Fruit fly (Drosophila melanogaster) whole organism, pupa: ENCODE measurements around the gene RIOK1.

ENCODE experiments used
- CG10348 ChIP-seq: fragments of 200-800 bp; sonication (Bioruptor generic); IDR thresholded peaks from 2 replicates; pipeline ENCODE4 v1.3.6; 2022; ENCODE audit warnings: missing biosample characterization, missing genetic modification characterization
- CG12605 ChIP-seq: fragments of 200-800 bp; sonication (Bioruptor generic); IDR thresholded peaks from 2 replicates; pipeline ENCODE4 v1.3.6; 2022; ENCODE audit warnings: missing biosample characterization, missing genetic modification characterization
- CG13204 ChIP-seq: fragments of 200-800 bp; sonication (Bioruptor generic); optimal IDR thresholded peaks from 2 replicates; lab custom pipeline; 2018; ENCODE audit warnings: missing biosample characterization, mild to moderate bottlenecking, missing genetic modification characterization, moderate library complexity
- CG14655 ChIP-seq: fragments of 200-800 bp; sonication (Bioruptor generic); optimal IDR thresholded peaks from 3 replicates; lab custom pipeline; 2017; ENCODE audit warnings: mild to moderate bottlenecking, missing biosample characterization, missing genetic modification reagents, missing genetic modification characterization
- CG15710 ChIP-seq: fragments of 200-800 bp; sonication (Bioruptor generic); optimal IDR thresholded peaks from 2 replicates; lab custom pipeline; 2018; ENCODE audit warnings: missing biosample characterization, mild to moderate bottlenecking, missing genetic modification characterization, moderate library complexity
- CG17806 ChIP-seq: fragments of 200-800 bp; sonication (Bioruptor generic); optimal IDR thresholded peaks from 2 replicates; lab custom pipeline; 2018; ENCODE audit warnings: missing biosample characterization, mild to moderate bottlenecking, missing genetic modification characterization, moderate library complexity
- CG32121 ChIP-seq: fragments of 200-800 bp; sonication (Bioruptor generic); IDR thresholded peaks from 2 replicates; pipeline ENCODE4 v1.3.6; 2022; ENCODE audit warnings: missing biosample characterization, missing genetic modification characterization
- CG34367 ChIP-seq: fragments of 200-800 bp; sonication (Bioruptor generic); optimal IDR thresholded peaks from 2 replicates; lab custom pipeline; 2018; ENCODE audit warnings: missing biosample characterization, mild to moderate bottlenecking, missing genetic modification characterization
- CG4496 ChIP-seq: fragments of 200-800 bp; sonication (Bioruptor generic); IDR thresholded peaks from 3 replicates; pipeline ENCODE4 v1.3.6; 2022; ENCODE audit warnings: missing biosample characterization, missing genetic modification characterization
- CG8159 ChIP-seq: fragments of 200-800 bp; sonication (Bioruptor generic); optimal IDR thresholded peaks from 3 replicates; lab custom pipeline; 2018; ENCODE audit warnings: missing biosample characterization, mild to moderate bottlenecking, missing genetic modification characterization, moderate library complexity
- CG8301 ChIP-seq: fragments of 200-800 bp; sonication (Bioruptor generic); optimal IDR thresholded peaks from 2 replicates; lab custom pipeline; 2018; ENCODE audit warnings: missing biosample characterization, mild to moderate bottlenecking, missing genetic modification characterization
- CG9948 ChIP-seq: fragments of 200-800 bp; sonication (Bioruptor generic); optimal IDR thresholded peaks from 2 replicates; lab custom pipeline; 2018; ENCODE audit warnings: missing biosample characterization, mild to moderate bottlenecking, missing genetic modification characterization, moderate library complexity
- D1 ChIP-seq: fragments of 200-800 bp; sonication (Bioruptor generic); optimal IDR thresholded peaks from 2 replicates; lab custom pipeline; 2018; ENCODE audit warnings: missing biosample characterization, mild to moderate bottlenecking, missing genetic modification characterization, moderate library complexity
- EcR ChIP-seq: fragments of 200-800 bp; sonication (Bioruptor generic); optimal IDR thresholded peaks from 3 replicates; lab custom pipeline; 2019; ENCODE audit warnings: missing biosample characterization, missing genetic modification characterization, mild to moderate bottlenecking, moderate library complexity, missing genetic modification reagents
- Ets98B ChIP-seq: fragments of 200-800 bp; sonication (Bioruptor generic); IDR thresholded peaks from 2 replicates; pipeline ENCODE4 v1.3.6; 2022; ENCODE audit warnings: missing biosample characterization, missing genetic modification characterization
- Pif1A ChIP-seq: fragments of 200-800 bp; sonication (Bioruptor generic); optimal IDR thresholded peaks from 3 replicates; lab custom pipeline; 2016; ENCODE audit warnings: missing biosample characterization, missing genetic modification characterization
- Pif1B ChIP-seq: fragments of 200-800 bp; sonication (Bioruptor generic); optimal IDR thresholded peaks from 3 replicates; lab custom pipeline; 2016; ENCODE audit warnings: missing biosample characterization, missing genetic modification characterization
- Snoo ChIP-seq: fragments of 200-800 bp; sonication (Bioruptor generic); optimal IDR thresholded peaks from 3 replicates; lab custom pipeline; 2017; ENCODE audit warnings: missing biosample characterization, mild to moderate bottlenecking, missing genetic modification characterization, inconsistent platforms
- fd96Ca ChIP-seq: fragments of 200-800 bp; sonication (Bioruptor generic); IDR thresholded peaks from 3 replicates; pipeline ENCODE4 v1.3.6; 2022; ENCODE audit warnings: missing biosample characterization, missing genetic modification characterization
- gl ChIP-seq: fragments of 200-800 bp; sonication (Bioruptor generic); optimal IDR thresholded peaks from 2 replicates; lab custom pipeline; 2018; ENCODE audit warnings: missing biosample characterization, mild to moderate bottlenecking, missing genetic modification characterization
- rn ChIP-seq: fragments of 200-800 bp; sonication (Bioruptor generic); IDR thresholded peaks from 2 replicates; pipeline ENCODE4 v1.3.6; 2022; ENCODE audit warnings: missing biosample characterization, missing genetic modification characterization

Gene RIOK1

DNA sequence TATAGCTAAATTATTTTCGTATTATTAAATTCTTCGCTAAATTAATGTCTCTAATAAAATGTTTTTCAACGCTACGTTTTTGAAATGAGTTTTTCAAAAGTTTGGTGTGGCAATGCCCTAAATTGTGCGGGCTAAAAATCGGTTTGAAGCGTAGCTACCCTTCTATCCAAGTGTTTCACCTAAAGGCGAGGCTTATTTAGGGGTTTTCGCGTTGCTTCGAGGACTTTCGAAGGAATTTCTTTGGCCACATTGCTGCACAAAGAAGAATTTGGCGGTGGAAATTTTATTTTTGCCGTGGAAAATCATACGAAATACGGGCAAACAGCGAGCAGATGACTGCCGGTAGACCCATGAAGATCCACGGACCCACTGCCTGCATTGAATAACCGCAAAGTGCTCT, 33.5 kb upstream of the RIOK1 start, which contains the start of gene TfIIEalpha:
TfIIEalpha (plus strand) TSS at position 245 of the 400 bp plus-strand sequence.
- TF ChIP-seq D1 = peak; percentile 21
- no peak for TF ChIP-seq EcR (GFP tag; lab: Kevin White, UChicago)

DNA sequence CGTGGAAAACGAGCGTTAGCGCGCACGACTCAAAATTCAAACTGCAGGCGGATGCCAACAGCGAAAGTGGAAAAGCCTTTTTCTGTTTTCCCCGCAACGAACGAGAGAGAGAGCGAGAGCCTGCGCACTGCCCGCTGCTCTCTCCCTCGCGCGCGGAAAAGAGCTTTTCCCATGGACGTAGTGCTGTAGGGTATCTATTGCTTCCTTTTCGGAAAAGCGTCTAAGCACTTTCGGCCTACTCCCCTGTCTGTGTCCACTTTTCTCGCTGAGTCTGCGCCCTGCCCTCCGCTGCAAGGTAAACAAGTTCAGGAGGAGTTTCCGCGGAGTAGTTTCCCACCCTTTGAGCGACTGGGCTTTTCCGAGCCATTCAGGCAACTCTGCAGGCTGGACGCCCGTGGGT, 32.0 kb upstream of the RIOK1 start, which contains the start of gene CG32085:
CG32085 (minus strand) TSS at position 47 of the 400 bp plus-strand sequence.
- TF ChIP-seq Snoo (tag; lab: Kevin White, UChicago) (no peak), CG8301 (peak; percentile 1), Pif1B (GFP tag; lab: Kevin White, UChicago) (no peak), CG17806 (no peak), CG4496 (GFP tag; lab: Robert Waterston, UW) (peak; percentile 76), CG8159 (tag; lab: Kevin White, UChicago) (no peak), CG12605 (GFP tag; lab: Robert Waterston, UW) (no peak), EcR (GFP tag; lab: Kevin White, UChicago) (no peak), Pif1A (GFP tag; lab: Kevin White, UChicago) (peak; percentile 44), CG15710 (tag; lab: Kevin White, UChicago) (no peak), fd96Ca (GFP tag; lab: Robert Waterston, UW) (peak; percentile 74; the same call in 2 of the 3 replicates), CG9948 (no peak), CG13204 (GFP tag; lab: Kevin White, UChicago) (no peak), rn (GFP tag; lab: Robert Waterston, UW) (peak; percentile 42; the same call in 1 of the 2 replicates), Ets98B (GFP tag; lab: Robert Waterston, UW) (peak; percentile 79), CG10348 (no peak), CG32121 (GFP tag; lab: Robert Waterston, UW) (peak; percentile 72), D1 (no peak), gl (tag; lab: Kevin White, UChicago) (no peak), CG14655 (GFP tag; lab: Kevin White, UChicago) (peak; percentile 38), CG34367 (tag; lab: Kevin White, UChicago) (no peak)

DNA sequence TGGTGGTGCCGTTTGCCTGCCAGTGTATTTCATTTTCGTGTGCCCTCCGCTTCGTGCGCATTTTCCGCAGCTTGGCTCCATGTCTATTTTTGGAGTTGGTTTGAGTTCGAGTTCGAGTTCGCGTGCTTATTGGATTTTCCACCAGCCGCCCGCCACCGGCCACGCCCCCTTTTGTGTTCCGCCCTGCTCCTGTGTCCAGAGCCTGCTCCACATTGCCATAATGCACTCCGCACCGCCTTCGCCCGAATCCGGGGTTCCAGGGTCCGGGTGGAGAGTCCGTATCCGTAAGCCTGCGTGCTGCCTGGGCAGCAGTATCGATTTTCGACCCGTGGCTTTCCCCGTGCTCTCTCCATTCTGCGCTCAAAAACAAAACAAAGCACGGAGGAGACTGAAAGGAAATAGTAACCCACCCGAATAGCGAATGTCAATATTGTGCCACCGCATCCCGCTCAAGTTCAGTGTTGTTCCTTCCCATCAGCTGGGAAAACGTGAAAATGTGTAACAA, 30.1 kb upstream of the RIOK1 start:
- no peak for TF ChIP-seq D1
- no peak for TF ChIP-seq CG9948
- no peak for TF ChIP-seq CG34367 (tag; lab: Kevin White, UChicago)
- TF ChIP-seq CG10348 = no peak
- TF ChIP-seq rn (GFP tag; lab: Robert Waterston, UW) = no peak

DNA sequence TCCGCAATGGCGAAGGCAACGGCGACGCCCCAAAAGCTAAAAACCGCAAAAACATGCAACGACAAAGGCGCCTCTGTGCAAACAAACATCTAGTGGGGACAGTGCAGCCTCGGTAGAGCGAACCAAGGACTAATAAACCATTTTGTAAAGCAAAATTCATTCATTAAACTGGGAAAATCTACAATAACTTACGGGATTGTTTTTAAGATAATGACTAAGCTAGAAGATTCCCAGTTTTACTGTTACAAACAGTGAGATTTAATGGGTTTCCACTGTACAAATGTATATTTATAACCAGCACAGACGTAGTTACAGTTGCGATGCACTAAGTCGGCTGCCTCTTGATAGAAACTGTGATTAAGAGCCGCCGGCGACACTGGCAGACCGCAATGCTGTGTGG, 7.9 kb upstream of the RIOK1 start:
- TF ChIP-seq CG4496 (GFP tag; lab: Robert Waterston, UW) (peak; percentile 93), rn (GFP tag; lab: Robert Waterston, UW) (peak; percentile 38; the same call in 1 of the 2 replicates), EcR (GFP tag; lab: Kevin White, UChicago) (no peak), Snoo (tag; lab: Kevin White, UChicago) (no peak), CG17806 (peak; percentile 51), CG15710 (tag; lab: Kevin White, UChicago) (peak; percentile 54), fd96Ca (GFP tag; lab: Robert Waterston, UW) (peak; percentile 91), CG8159 (tag; lab: Kevin White, UChicago) (peak; percentile 59), Ets98B (GFP tag; lab: Robert Waterston, UW) (peak; percentile 92), CG32121 (GFP tag; lab: Robert Waterston, UW) (peak; percentile 82), CG8301 (peak; percentile 63), CG10348 (peak; percentile 85; the same call in 1 of the 2 replicates), gl (tag; lab: Kevin White, UChicago) (no peak), Pif1A (GFP tag; lab: Kevin White, UChicago) (peak; percentile 50), Pif1B (GFP tag; lab: Kevin White, UChicago) (peak; percentile 7), CG13204 (GFP tag; lab: Kevin White, UChicago) (no peak), CG34367 (tag; lab: Kevin White, UChicago) (peak; percentile 37), D1 (no peak), CG14655 (GFP tag; lab: Kevin White, UChicago) (peak; percentile 82)

DNA sequence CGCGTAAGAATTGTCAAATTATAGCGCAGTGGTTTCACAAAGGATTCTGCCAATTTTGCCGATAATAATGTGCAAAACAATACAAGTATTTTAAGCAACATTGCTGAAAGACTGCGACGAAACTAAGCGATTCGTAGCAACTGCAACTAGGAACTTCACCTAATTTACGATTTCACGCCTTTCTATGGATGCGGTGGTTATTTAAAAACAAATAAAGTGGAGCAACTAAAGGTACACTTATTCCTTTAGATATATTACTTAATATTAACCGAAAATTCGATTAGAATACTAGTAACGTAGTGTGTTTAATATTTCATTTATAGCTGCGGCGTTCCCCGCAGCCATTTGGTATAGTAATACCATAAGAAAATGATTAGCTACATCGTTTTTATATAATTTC, 2.3 kb downstream of the RIOK1 start, which contains the start of gene CG6071:
CG6071 (minus strand) TSS at position 101 of the 400 bp plus-strand sequence.
- no peak for TF ChIP-seq CG32121 (GFP tag; lab: Robert Waterston, UW)
- no peak for TF ChIP-seq CG14655 (GFP tag; lab: Kevin White, UChicago)
- TF ChIP-seq Pif1A (GFP tag; lab: Kevin White, UChicago) = no peak
- TF ChIP-seq Ets98B (GFP tag; lab: Robert Waterston, UW) = no peak
- no peak for TF ChIP-seq CG34367 (tag; lab: Kevin White, UChicago)

DNA sequence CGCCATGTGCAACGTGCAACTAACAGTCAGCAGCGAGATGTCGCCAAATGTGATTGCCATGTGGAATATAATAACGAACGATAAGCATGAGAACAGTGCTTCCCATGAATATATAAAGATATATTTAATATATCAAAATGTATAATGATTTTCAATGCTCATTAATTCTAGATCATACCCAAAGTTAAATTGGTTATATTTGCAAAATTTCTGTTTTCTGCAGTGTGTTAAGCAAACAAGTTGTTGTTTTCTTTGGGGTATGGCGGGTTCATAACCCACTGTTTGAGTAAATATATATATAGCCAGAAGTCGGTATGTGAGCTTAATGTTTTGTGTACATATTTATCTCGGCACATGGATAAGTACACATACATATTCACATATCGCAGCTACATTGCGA, 11.4 kb downstream of the RIOK1 start:
- TF ChIP-seq CG17806 (no peak), D1 (no peak), EcR (GFP tag; lab: Kevin White, UChicago) (no peak), CG8159 (tag; lab: Kevin White, UChicago) (peak; percentile 47), gl (tag; lab: Kevin White, UChicago) (no peak), CG13204 (GFP tag; lab: Kevin White, UChicago) (no peak), CG4496 (GFP tag; lab: Robert Waterston, UW) (peak; percentile 60; the same call in 1 of the 3 replicates), CG12605 (GFP tag; lab: Robert Waterston, UW) (no peak), CG32121 (GFP tag; lab: Robert Waterston, UW) (peak; percentile 51), rn (GFP tag; lab: Robert Waterston, UW) (no peak), CG34367 (tag; lab: Kevin White, UChicago) (no peak), CG9948 (no peak), CG8301 (no peak), Ets98B (GFP tag; lab: Robert Waterston, UW) (peak; percentile 31; the same call in 1 of the 2 replicates), Snoo (tag; lab: Kevin White, UChicago) (no peak), CG15710 (tag; lab: Kevin White, UChicago) (no peak), Pif1B (GFP tag; lab: Kevin White, UChicago) (no peak), Pif1A (GFP tag; lab: Kevin White, UChicago) (no peak), fd96Ca (GFP tag; lab: Robert Waterston, UW) (no peak; the same call in 2 of the 3 replicates), CG14655 (GFP tag; lab: Kevin White, UChicago) (no peak), CG10348 (no peak)
